Worm (Caenorhabditis elegans): ENCODE measurements around the gene adal-1.

adal-1 gene

ce11 chrII:6849308-6849707, 44.1 kb downstream of the adal-1 start:
- TF ChIP-seq elt-3 (tag; optimal IDR thresholded peaks at IDR 0.05) (no peak), unc-120 (tag; optimal IDR thresholded peaks at IDR 0.05; ENCODE audit: poor library complexity, severe bottlenecking) (no peak), lin-32 (GFP tag; optimal IDR thresholded peaks at IDR 0.05) (no peak), mab-5 (tag; optimal IDR thresholded peaks at IDR 0.05) (no peak), hlh-1 (tag; optimal IDR thresholded peaks at IDR 0.05) (peak; percentile 59)

- TF ChIP-seq flh-1 (GFP tag; optimal IDR thresholded peaks at IDR 0.05) (no peak), hlh-1 (tag; optimal IDR thresholded peaks at IDR 0.05) (no peak), nhr-2 (tag; optimal IDR thresholded peaks at IDR 0.05) (peak; percentile 11), unc-62 (GFP tag; optimal IDR thresholded peaks at IDR 0.05) (peak; percentile 87), blmp-1 (tag; optimal IDR thresholded peaks at IDR 0.05) (peak; percentile 46), nhr-76 (tag; optimal IDR thresholded peaks at IDR 0.05) (no peak), nhr-237 (tag; optimal IDR thresholded peaks at IDR 0.05) (no peak), lin-13 (tag; optimal IDR thresholded peaks at IDR 0.05) (no peak), ham-2 (GFP tag; optimal IDR thresholded peaks at IDR 0.05) (no peak), mab-5 (tag; optimal IDR thresholded peaks at IDR 0.05) (peak; percentile 12), ces-1 (GFP tag; optimal IDR thresholded peaks at IDR 0.05) (peak; percentile 39), lsy-2 (tag; optimal IDR thresholded peaks at IDR 0.05) (peak; percentile 3)
Measured at ce11 chrII:6847917-6848379, 45.5 kb downstream of the adal-1 start, which contains the start of gene tbc-6. tbc-6 (plus strand) TSS chrII:6848124.

ce11 chrII:6846723-6847122, 46.7 kb downstream of the adal-1 start:
- no peak for TF ChIP-seq M03D4.4 (tag; optimal IDR thresholded peaks at IDR 0.05)
- TF ChIP-seq zip-8 (tag; optimal IDR thresholded peaks at IDR 0.05), result no peak
- TF ChIP-seq flh-1 (GFP tag; optimal IDR thresholded peaks at IDR 0.05), result no peak
- no peak for TF ChIP-seq nhr-76 (tag; optimal IDR thresholded peaks at IDR 0.05)
- no peak for TF ChIP-seq nhr-2 (tag; optimal IDR thresholded peaks at IDR 0.05)
- TF ChIP-seq lin-32 (GFP tag; optimal IDR thresholded peaks at IDR 0.05), result peak; percentile 13
- TF ChIP-seq bed-3 (GFP tag; optimal IDR thresholded peaks at IDR 0.05), result no peak
- no peak for TF ChIP-seq pha-4 (tag; optimal IDR thresholded peaks at IDR 0.05)
- TF ChIP-seq nhr-237 (tag; optimal IDR thresholded peaks at IDR 0.05), result no peak
- no peak for TF ChIP-seq hlh-1 (tag; optimal IDR thresholded peaks at IDR 0.05)
- no peak for TF ChIP-seq unc-39 (tag; optimal IDR thresholded peaks at IDR 0.05)
- TF ChIP-seq ceh-83 (GFP tag; optimal IDR thresholded peaks at IDR 0.05), result peak; percentile 33
- no peak for TF ChIP-seq ztf-11 (tag; optimal IDR thresholded peaks at IDR 0.05)
- no peak for TF ChIP-seq blmp-1 (tag; optimal IDR thresholded peaks at IDR 0.05)
- no peak for TF ChIP-seq ham-2 (GFP tag; optimal IDR thresholded peaks at IDR 0.05)
- TF ChIP-seq unc-120 (tag; optimal IDR thresholded peaks at IDR 0.05; ENCODE audit: poor library complexity, severe bottlenecking), result no peak

ce11 chrII:6845006-6845459, 48.4 kb downstream of the adal-1 start:
- no peak for TF ChIP-seq nhr-12 (tag; optimal IDR thresholded peaks at IDR 0.05)
- TF ChIP-seq nhr-28 (tag; optimal IDR thresholded peaks at IDR 0.05), result no peak
- TF ChIP-seq nhr-2 (tag; optimal IDR thresholded peaks at IDR 0.05), result no peak
- TF ChIP-seq snpc-4 (tag; optimal IDR thresholded peaks at IDR 0.05), result no peak
- TF ChIP-seq lin-32 (GFP tag; optimal IDR thresholded peaks at IDR 0.05), result no peak
- TF ChIP-seq ceh-39 (tag; optimal IDR thresholded peaks at IDR 0.05), result no peak

- TF ChIP-seq hlh-1 (tag; optimal IDR thresholded peaks at IDR 0.05) (no peak), bed-3 (GFP tag; optimal IDR thresholded peaks at IDR 0.05) (no peak), ham-2 (GFP tag; optimal IDR thresholded peaks at IDR 0.05) (no peak), ces-1 (GFP tag; optimal IDR thresholded peaks at IDR 0.05) (peak; percentile 97), tbx-8 (GFP tag; optimal IDR thresholded peaks at IDR 0.05) (no peak), unc-120 (tag; optimal IDR thresholded peaks at IDR 0.05; ENCODE audit: poor library complexity, severe bottlenecking) (no peak), nhr-237 (tag; optimal IDR thresholded peaks at IDR 0.05) (peak; percentile 21), unc-62 (GFP tag; optimal IDR thresholded peaks at IDR 0.05) (no peak), flh-1 (GFP tag; optimal IDR thresholded peaks at IDR 0.05) (no peak), zip-8 (tag; optimal IDR thresholded peaks at IDR 0.05) (peak; percentile 89), lin-32 (GFP tag; optimal IDR thresholded peaks at IDR 0.05) (no peak), sem-2 (GFP tag; optimal IDR thresholded peaks at IDR 0.05) (peak; percentile 24), mep-1 (tag; optimal IDR thresholded peaks at IDR 0.05) (no peak), M03D4.4 (tag; optimal IDR thresholded peaks at IDR 0.05) (no peak), mab-5 (tag; optimal IDR thresholded peaks at IDR 0.05) (no peak), nhr-76 (tag; optimal IDR thresholded peaks at IDR 0.05) (no peak), cnd-1 (tag; optimal IDR thresholded peaks at IDR 0.05) (no peak), nhr-12 (tag; optimal IDR thresholded peaks at IDR 0.05) (peak; percentile 2), blmp-1 (tag; optimal IDR thresholded peaks at IDR 0.05) (no peak), lsy-2 (tag; optimal IDR thresholded peaks at IDR 0.05) (no peak), elt-3 (tag; optimal IDR thresholded peaks at IDR 0.05) (no peak), drap-1 (GFP tag; optimal IDR thresholded peaks at IDR 0.05) (no peak), ceh-83 (GFP tag; optimal IDR thresholded peaks at IDR 0.05) (no peak), pha-4 (tag; optimal IDR thresholded peaks at IDR 0.05) (no peak), unc-39 (tag; optimal IDR thresholded peaks at IDR 0.05) (no peak), ztf-11 (tag; optimal IDR thresholded peaks at IDR 0.05) (peak; percentile 31), nhr-2 (tag; optimal IDR thresholded peaks at IDR 0.05) (peak; percentile 34), sptf-1 (tag; optimal IDR thresholded peaks at IDR 0.05) (no peak), nhr-28 (tag; optimal IDR thresholded peaks at IDR 0.05) (no peak), elt-1 (tag; optimal IDR thresholded peaks at IDR 0.05; ENCODE audit: borderline replicate concordance, insufficient read depth) (no peak), lin-13 (tag; optimal IDR thresholded peaks at IDR 0.05) (no peak), mls-2 (tag; optimal IDR thresholded peaks at IDR 0.05) (no peak), ceh-39 (tag; optimal IDR thresholded peaks at IDR 0.05) (peak; percentile 17), snpc-4 (tag; optimal IDR thresholded peaks at IDR 0.05) (no peak), ceh-43 (GFP tag; optimal IDR thresholded peaks at IDR 0.05) (no peak)
Measured at ce11 chrII:6844227-6845005, 49.0 kb downstream of the adal-1 start.

Measured in whole organism, mixed stage, embryonic.